Worm (Caenorhabditis elegans) whole organism, L3 larva: ENCODE measurements around the gene F23D12.10.

Experiments used
- R02D3.7 ChIP-seq: fragments of 150-350 bp; optimal IDR thresholded peaks from 2 replicates; lab custom pipeline; 2014; ENCODE audit warnings: missing biosample characterization, missing genetic modification characterization
- ZK546.5 ChIP-seq: sonication (generic microtip); optimal IDR thresholded peaks from 2 replicates; lab custom pipeline; 2017; ENCODE audit warnings: missing biosample characterization, missing genetic modification characterization
- aly-2 ChIP-seq: fragments of 150-350 bp; optimal IDR thresholded peaks from 2 replicates; lab custom pipeline; 2014; ENCODE audit warnings: missing biosample characterization, missing genetic modification characterization
- ceh-16 ChIP-seq: sonication (generic microtip); optimal IDR thresholded peaks from 2 replicates; lab custom pipeline; 2017; ENCODE audit warnings: missing biosample characterization, missing genetic modification characterization
- ceh-28 ChIP-seq: fragments of 150-350 bp; optimal IDR thresholded peaks from 2 replicates; lab custom pipeline; 2014; ENCODE audit warnings: missing biosample characterization, missing genetic modification reagents, missing genetic modification characterization
- ceh-82 ChIP-seq: fragments of 150-350 bp; optimal IDR thresholded peaks from 2 replicates; lab custom pipeline; 2014; ENCODE audit warnings: missing biosample characterization, missing genetic modification characterization
- ceh-9 ChIP-seq: sonication (generic microtip); optimal IDR thresholded peaks from 2 replicates; lab custom pipeline; 2018; ENCODE audit warnings: missing biosample characterization, missing genetic modification characterization
- daf-12 ChIP-seq: fragments of 150-350 bp; optimal IDR thresholded peaks from 2 replicates; lab custom pipeline; 2014; ENCODE audit warnings: missing biosample characterization, missing genetic modification reagents, missing genetic modification characterization
- egl-27 ChIP-seq: sonication (generic microtip); optimal IDR thresholded peaks from 4 replicates; lab custom pipeline; 2017; ENCODE audit warnings: missing biosample characterization, missing genetic modification reagents, missing genetic modification characterization
- egl-5 ChIP-seq: fragments of 150-350 bp; optimal IDR thresholded peaks from 2 replicates; lab custom pipeline; 2017; ENCODE audit warnings: missing biosample characterization, missing genetic modification reagents, missing genetic modification characterization, inconsistent platforms
- elt-2 ChIP-seq: sonication (generic microtip); optimal IDR thresholded peaks from 2 replicates; lab custom pipeline; 2016; ENCODE audit warnings: missing genetic modification reagents, mild to moderate bottlenecking, missing genetic modification characterization, missing compliant biosample characterization
- elt-3 ChIP-seq, 3 experiments: fragments of 150-350 bp in 1 of 3; sonication (generic microtip) in 2 of 3; optimal IDR thresholded peaks; 2 replicates in 2 of 3; 4 replicates in 1 of 3; lab custom pipeline; 2014 to 2017; ENCODE audit warnings: missing biosample characterization in 3 of 3, missing genetic modification characterization in 3 of 3
- eor-1 ChIP-seq, 2 experiments: fragments of 150-350 bp; optimal IDR thresholded peaks; 2 replicates each; lab custom pipeline; 2014 to 2018; ENCODE audit warnings: missing biosample characterization in 2 of 2, missing genetic modification characterization in 2 of 2
- fkh-10 ChIP-seq: sonication (generic microtip); optimal IDR thresholded peaks from 2 replicates; lab custom pipeline; 2017; ENCODE audit warnings: missing biosample characterization, missing genetic modification reagents, missing genetic modification characterization
- hmg-11 ChIP-seq: sonication (generic microtip); optimal IDR thresholded peaks from 2 replicates; lab custom pipeline; 2016; ENCODE audit warnings: missing genetic modification characterization, missing compliant biosample characterization
- jun-1 ChIP-seq: fragments of 150-350 bp; optimal IDR thresholded peaks from 2 replicates; lab custom pipeline; 2014; ENCODE audit warnings: missing biosample characterization, missing genetic modification reagents, missing genetic modification characterization
- lin-15B ChIP-seq: fragments of 150-350 bp; optimal IDR thresholded peaks from 2 replicates; lab custom pipeline; 2014; ENCODE audit warnings: missing biosample characterization, missing genetic modification characterization
- lin-39 ChIP-seq: fragments of 150-350 bp; optimal IDR thresholded peaks from 2 replicates; lab custom pipeline; 2018; ENCODE audit warnings: missing biosample characterization, missing genetic modification reagents, missing genetic modification characterization
- lsy-12 ChIP-seq: sonication (generic microtip); optimal IDR thresholded peaks from 2 replicates; lab custom pipeline; 2016; ENCODE audit warnings: mild to moderate bottlenecking, missing genetic modification characterization, missing compliant biosample characterization
- mdl-1 ChIP-seq: fragments of 150-350 bp; optimal IDR thresholded peaks from 2 replicates; lab custom pipeline; 2014; ENCODE audit warnings: missing biosample characterization, missing genetic modification characterization
- mml-1 ChIP-seq: fragments of 150-350 bp; sonication (generic microtip); optimal IDR thresholded peaks from 3 replicates; lab custom pipeline; 2014; ENCODE audit warnings: missing biosample characterization, missing genetic modification characterization
- nhr-11 ChIP-seq: fragments of 150-350 bp; optimal IDR thresholded peaks from 2 replicates; lab custom pipeline; 2014; ENCODE audit warnings: missing biosample characterization, missing genetic modification characterization
- nhr-12 ChIP-seq: fragments of 150-350 bp; optimal IDR thresholded peaks from 2 replicates; lab custom pipeline; 2014; ENCODE audit warnings: missing biosample characterization, missing genetic modification characterization
- nhr-23 ChIP-seq: fragments of 150-350 bp; optimal IDR thresholded peaks from 2 replicates; lab custom pipeline; 2014; ENCODE audit warnings: missing biosample characterization, missing genetic modification reagents, missing genetic modification characterization
- nhr-237 ChIP-seq: fragments of 150-350 bp; optimal IDR thresholded peaks from 2 replicates; lab custom pipeline; 2014; ENCODE audit warnings: missing biosample characterization, missing genetic modification characterization
- nhr-25 ChIP-seq: sonication (generic microtip); optimal IDR thresholded peaks from 2 replicates; lab custom pipeline; 2017; ENCODE audit warnings: missing biosample characterization, missing genetic modification characterization
- nhr-28 ChIP-seq: fragments of 150-350 bp; optimal IDR thresholded peaks from 2 replicates; lab custom pipeline; 2014; ENCODE audit warnings: missing biosample characterization, missing genetic modification characterization
- nhr-76 ChIP-seq: fragments of 150-350 bp; sonication (generic microtip); optimal IDR thresholded peaks from 5 replicates; lab custom pipeline; 2014; ENCODE audit warnings: missing biosample characterization, missing genetic modification characterization
- nhr-77 ChIP-seq: fragments of 150-350 bp; optimal IDR thresholded peaks from 2 replicates; lab custom pipeline; 2014; ENCODE audit warnings: missing biosample characterization, missing genetic modification characterization
- snpc-4 ChIP-seq: fragments of 150-350 bp; optimal IDR thresholded peaks from 2 replicates; lab custom pipeline; 2014; ENCODE audit warnings: missing biosample characterization, missing genetic modification characterization
- tbx-2 ChIP-seq: sonication (generic microtip); optimal IDR thresholded peaks from 2 replicates; lab custom pipeline; 2016; ENCODE audit warnings: mild to moderate bottlenecking, missing genetic modification characterization, missing compliant biosample characterization
- unc-39 ChIP-seq: sonication (generic microtip); optimal IDR thresholded peaks from 4 replicates; lab custom pipeline; 2017; ENCODE audit warnings: missing biosample characterization, missing genetic modification characterization
- unc-62 ChIP-seq: fragments of 150-350 bp; sonication (generic microtip); optimal IDR thresholded peaks from 4 replicates; lab custom pipeline; 2014; ENCODE audit warnings: missing biosample characterization, missing genetic modification reagents, missing genetic modification characterization
- zag-1 ChIP-seq: fragments of 150-350 bp; optimal IDR thresholded peaks from 2 replicates; lab custom pipeline; 2014; ENCODE audit warnings: missing biosample characterization, missing genetic modification characterization
- ztf-11 ChIP-seq: fragments of 150-350 bp; optimal IDR thresholded peaks from 2 replicates; lab custom pipeline; 2014; ENCODE audit warnings: missing biosample characterization, missing genetic modification characterization
- ztf-4 ChIP-seq: fragments of 150-350 bp; optimal IDR thresholded peaks from 2 replicates; lab custom pipeline; 2014; ENCODE audit warnings: missing biosample characterization, missing genetic modification characterization

Gene F23D12.10

DNA sequence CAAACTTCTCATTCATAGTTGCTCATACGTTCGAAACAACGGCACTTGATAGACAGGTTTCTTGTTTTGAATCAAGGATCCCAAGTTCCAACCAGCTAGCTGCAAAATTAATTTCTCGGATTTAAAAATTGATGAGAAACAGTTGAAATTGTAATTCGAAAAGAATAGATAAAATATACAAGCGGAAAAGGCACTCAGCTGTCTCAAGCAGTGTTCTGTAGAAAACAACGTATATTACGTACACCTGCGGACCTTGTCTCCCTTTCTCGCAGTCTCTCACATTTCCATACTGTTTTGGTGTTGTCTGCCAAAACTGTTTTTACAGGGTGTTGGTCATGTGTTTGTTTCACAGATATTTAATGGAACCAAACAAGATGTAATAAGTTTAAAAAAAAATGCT lies at the start of gene F23D12.10:
TSS of gene F23D12.10 (minus strand) at position 101 of the 400 bp plus-strand sequence.
- no peak for TF ChIP-seq hmg-11 (tag; lab: Kevin White, UChicago)
- no peak for TF ChIP-seq lin-15B (tag; lab: Kevin White, UChicago)
- no peak for TF ChIP-seq eor-1 (tag; optimal IDR thresholded peaks at IDR 0.05; lab: Kevin White, UChicago)
- no peak for TF ChIP-seq unc-39 (tag; lab: Kevin White, UChicago)
- TF ChIP-seq snpc-4 (tag; lab: Kevin White, UChicago): no peak
- no peak for TF ChIP-seq nhr-25 (tag; lab: Kevin White, UChicago)
- TF ChIP-seq ceh-9 (tag; lab: Kevin White, UChicago): no peak
- no peak for TF ChIP-seq mdl-1
- no peak for TF ChIP-seq nhr-11 (tag; lab: Kevin White, UChicago)
- TF ChIP-seq mml-1: no peak
- TF ChIP-seq daf-12 (tag; lab: Kevin White, UChicago): no peak

DNA sequence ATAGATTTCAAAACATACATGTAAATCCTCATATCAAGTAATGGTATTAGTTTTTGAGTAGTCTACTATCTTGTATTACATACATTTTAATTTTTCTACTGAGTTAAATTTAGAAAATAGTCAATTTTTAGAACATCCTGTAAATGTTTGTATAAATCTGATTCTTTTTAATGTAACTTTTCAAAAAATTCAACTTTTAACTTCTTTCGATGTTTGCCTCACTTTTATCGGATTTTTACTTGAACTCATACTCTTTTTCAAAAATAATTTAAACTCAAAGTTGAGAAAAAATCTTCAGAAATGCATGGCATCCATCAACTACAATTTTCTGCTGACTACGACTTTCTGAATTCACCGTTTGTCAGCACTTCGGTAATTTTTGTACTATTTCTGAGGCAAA lies 49.0 kb upstream of the F23D12.10 start, which contains the start of gene M163.7:
TSS of gene M163.7 (plus strand) at position 301 of the 400 bp plus-strand sequence.
- TF ChIP-seq egl-27 (tag; lab: Kevin White, UChicago): no peak
- TF ChIP-seq tbx-2: no peak
- no peak for TF ChIP-seq nhr-11 (tag; lab: Kevin White, UChicago)
- TF ChIP-seq nhr-12 (tag; lab: Kevin White, UChicago): no peak
- no peak for TF ChIP-seq unc-62 (GFP tag; lab: Kevin White, UChicago)
- no peak for TF ChIP-seq lsy-12 (tag; lab: Kevin White, UChicago)
- no peak for TF ChIP-seq nhr-23 (tag; lab: Kevin White, UChicago)
- TF ChIP-seq nhr-237 (tag; lab: Kevin White, UChicago): no peak
- TF ChIP-seq fkh-10: no peak
- no peak for TF ChIP-seq nhr-76 (tag; lab: Kevin White, UChicago)
- no peak for TF ChIP-seq aly-2 (tag; lab: Kevin White, UChicago)
- TF ChIP-seq, all 47 proteins: peak for 0

DNA sequence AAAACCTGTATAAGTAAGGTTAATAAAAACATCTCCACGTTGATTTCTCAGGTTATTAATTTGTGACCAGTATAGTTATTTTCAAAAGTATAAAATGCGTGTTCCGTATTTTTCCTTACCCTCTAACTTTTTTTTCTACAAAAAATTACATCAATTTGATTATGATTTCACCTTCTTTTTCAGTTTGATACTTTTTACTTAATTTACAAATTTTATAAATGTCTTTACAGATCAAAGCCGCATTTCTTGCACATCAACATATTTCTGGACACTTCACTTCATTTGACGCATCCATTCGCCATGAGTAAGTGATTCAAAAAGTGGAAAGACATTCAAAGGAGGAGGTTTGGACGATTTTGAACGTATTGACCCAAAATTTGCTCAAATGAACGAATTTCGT lies 44.9 kb upstream of the F23D12.10 start, which contains the start of gene Y66C5A.2:
TSS of gene Y66C5A.2 (plus strand) at position 301 of the 400 bp plus-strand sequence.
- TF ChIP-seq unc-62 (GFP tag; lab: Kevin White, UChicago) (no peak), tbx-2 (no peak), R02D3.7 (tag; lab: Kevin White, UChicago) (no peak), ztf-11 (tag; lab: Kevin White, UChicago) (no peak), jun-1 (tag; lab: Kevin White, UChicago) (no peak), hmg-11 (tag; lab: Kevin White, UChicago) (no peak), ceh-16 (no peak)

DNA sequence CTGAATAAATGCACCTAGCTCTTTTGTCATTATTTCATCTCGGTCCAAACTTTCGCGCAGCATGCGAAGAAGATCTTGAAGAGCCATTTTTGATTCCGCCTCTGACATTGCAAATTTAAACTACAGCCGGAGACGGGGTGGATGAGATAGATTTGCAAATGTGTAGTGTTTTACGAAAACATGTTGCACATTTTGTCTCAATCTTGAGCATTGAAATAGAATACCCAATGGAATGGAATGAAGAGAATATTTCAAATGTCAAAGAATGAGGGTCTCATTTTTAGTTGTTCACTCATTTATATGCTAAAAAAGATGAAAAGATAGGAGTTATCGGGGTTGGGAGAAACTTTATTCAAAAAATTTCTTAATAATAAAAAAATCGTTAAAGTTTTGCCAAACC lies 39.9 kb upstream of the F23D12.10 start, which contains the start of gene Y66C5A.1:
TSS of gene Y66C5A.1 (minus strand) at position 101 of the 400 bp plus-strand sequence.
- TF ChIP-seq elt-2 (no peak), elt-3 (tag; optimal IDR thresholded peaks at IDR 0.05; lab: Kevin White, UChicago) (no peak), nhr-28 (tag; lab: Kevin White, UChicago) (no peak), ceh-16 (no peak), egl-5 (tag; lab: Kevin White, UChicago) (no peak), nhr-77 (tag; lab: Kevin White, UChicago) (no peak)

DNA sequence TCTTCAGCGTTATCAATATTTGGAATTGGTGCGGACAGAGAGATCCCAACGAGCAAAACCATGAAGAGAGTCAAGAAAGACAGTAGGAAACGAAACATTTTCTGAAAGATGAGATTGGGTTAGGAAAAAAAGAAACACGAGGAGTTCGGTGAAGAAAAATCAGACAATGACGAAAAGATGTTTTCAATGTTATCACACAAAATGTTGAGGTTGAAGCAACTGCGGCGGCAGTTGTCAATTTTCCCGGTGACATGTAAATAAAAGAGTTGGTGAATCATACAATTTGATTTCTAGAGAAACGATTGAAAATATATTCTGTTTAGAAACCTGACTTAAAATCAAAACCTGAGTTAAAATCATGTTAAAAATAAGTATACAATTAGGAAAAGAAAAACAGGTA lies 38.2 kb upstream of the F23D12.10 start, which contains the start of gene F23D12.7:
TSS of gene F23D12.7 (minus strand) at position 101 of the 400 bp plus-strand sequence.
- TF ChIP-seq mml-1: no peak
- TF ChIP-seq ceh-28 (tag; lab: Kevin White, UChicago): no peak
- no peak for TF ChIP-seq tbx-2
- TF ChIP-seq fkh-10: no peak
- TF ChIP-seq, all 47 proteins: peak for 0

DNA sequence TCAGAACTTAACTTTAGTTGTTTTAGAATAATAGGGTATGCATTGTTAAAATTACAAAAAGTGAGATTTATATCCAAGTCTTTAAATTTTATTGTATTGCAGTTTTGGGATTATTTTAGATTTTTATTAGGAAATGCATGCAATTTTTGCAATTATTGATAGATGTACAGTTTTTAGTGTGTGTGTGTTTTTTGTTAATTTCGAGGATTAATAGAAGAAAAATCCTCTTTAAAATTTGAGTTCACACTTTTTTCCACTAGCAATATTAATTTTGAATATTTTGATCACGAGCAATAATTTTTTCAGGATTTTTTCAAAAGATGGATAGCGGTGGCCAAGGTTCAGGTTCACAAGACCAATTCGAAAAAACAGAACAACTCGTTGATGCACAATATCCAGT lies 32.4 kb upstream of the F23D12.10 start, which contains the start of gene jmjd-3.2:
TSS of gene jmjd-3.2 (plus strand) at position 301 of the 400 bp plus-strand sequence.
- TF ChIP-seq ztf-4 (tag; lab: Kevin White, UChicago) (no peak), egl-5 (tag; lab: Kevin White, UChicago) (no peak), nhr-11 (tag; lab: Kevin White, UChicago) (no peak), nhr-28 (tag; lab: Kevin White, UChicago) (no peak), lsy-12 (tag; lab: Kevin White, UChicago) (no peak), tbx-2 (no peak), nhr-25 (tag; lab: Kevin White, UChicago) (no peak), ZK546.5 (tag; lab: Kevin White, UChicago) (no peak), ceh-82 (tag; lab: Kevin White, UChicago) (no peak), zag-1 (tag; lab: Kevin White, UChicago) (no peak), fkh-10 (no peak), lin-39 (tag; lab: Kevin White, UChicago) (no peak), ceh-9 (tag; lab: Kevin White, UChicago) (no peak), unc-62 (GFP tag; lab: Kevin White, UChicago) (no peak), ceh-16 (no peak)
